Fruit fly (Drosophila melanogaster) whole organism, embryonic: ENCODE data around the gene CG42536.

Experiments used
- ATbp ChIP-seq: fragments of 200-800 bp; sonication (Bioruptor generic); optimal IDR thresholded peaks from 2 replicates; lab custom pipeline; 2017; ENCODE audit warnings: missing biosample characterization, mild to moderate bottlenecking, missing genetic modification characterization, missing genetic modification reagents
- B-H2 ChIP-seq: fragments of 200-800 bp; sonication (Bioruptor generic); optimal IDR thresholded peaks from 2 replicates; lab custom pipeline; 2018; ENCODE audit warnings: missing biosample characterization, mild to moderate bottlenecking, missing genetic modification characterization
- Bdp1 ChIP-seq: fragments of 200-800 bp; sonication (Bioruptor generic); optimal IDR thresholded peaks from 3 replicates; lab custom pipeline; 2016; ENCODE audit warnings: missing biosample characterization, missing genetic modification characterization
- CG11723 ChIP-seq: fragments of 200-800 bp; sonication (Bioruptor generic); optimal IDR thresholded peaks from 2 replicates; lab custom pipeline; 2017; ENCODE audit warnings: missing biosample characterization, mild to moderate bottlenecking, missing genetic modification characterization
- CG12769 ChIP-seq: fragments of 200-800 bp; sonication (Bioruptor generic); optimal IDR thresholded peaks from 2 replicates; lab custom pipeline; 2019; ENCODE audit warnings: missing biosample characterization, mild to moderate bottlenecking, missing genetic modification characterization, moderate library complexity
- CG13775 ChIP-seq: fragments of 200-800 bp; sonication (Bioruptor generic); optimal IDR thresholded peaks from 3 replicates; lab custom pipeline; 2017; ENCODE audit warnings: missing biosample characterization, mild to moderate bottlenecking, missing genetic modification characterization
- CG15073 ChIP-seq: fragments of 200-800 bp; sonication (Bioruptor generic); optimal IDR thresholded peaks from 2 replicates; lab custom pipeline; 2016; ENCODE audit warnings: missing biosample characterization, missing genetic modification characterization
- CG1529 ChIP-seq: fragments of 200-800 bp; sonication (Bioruptor generic); optimal IDR thresholded peaks from 3 replicates; lab custom pipeline; 2018; ENCODE audit warnings: missing biosample characterization, missing genetic modification characterization
- CG17912 ChIP-seq: fragments of 200-800 bp; sonication (Bioruptor generic); optimal IDR thresholded peaks from 2 replicates; lab custom pipeline; 2018; ENCODE audit warnings: missing biosample characterization, mild to moderate bottlenecking, missing genetic modification characterization
- CG18476 ChIP-seq: fragments of 200-800 bp; sonication (Bioruptor generic); optimal IDR thresholded peaks from 2 replicates; lab custom pipeline; 2016; ENCODE audit warnings: missing biosample characterization, mild to moderate bottlenecking, missing genetic modification characterization
- CG32532 ChIP-seq: fragments of 200-800 bp; sonication (Bioruptor generic); IDR thresholded peaks from 2 replicates; pipeline ENCODE4 v1.3.6; 2022; ENCODE audit warnings: missing biosample characterization, missing genetic modification characterization
- CG32772 ChIP-seq: fragments of 200-800 bp; sonication (Bioruptor generic); IDR thresholded peaks from 2 replicates; pipeline ENCODE4 v1.3.6; 2022; ENCODE audit warnings: missing biosample characterization, missing genetic modification characterization
- CG3995 ChIP-seq: fragments of 200-800 bp; sonication (Bioruptor generic); optimal IDR thresholded peaks from 3 replicates; lab custom pipeline; 2016; ENCODE audit warnings: missing biosample characterization, missing genetic modification characterization
- CG4282 ChIP-seq: fragments of 200-800 bp; sonication (Bioruptor generic); optimal IDR thresholded peaks from 2 replicates; lab custom pipeline; 2016; ENCODE audit warnings: missing biosample characterization, missing genetic modification characterization
- CG4328 ChIP-seq: fragments of 200-800 bp; sonication (Bioruptor generic); optimal IDR thresholded peaks from 3 replicates; lab custom pipeline; 2017; ENCODE audit warnings: missing biosample characterization, missing genetic modification reagents, missing genetic modification characterization
- CG6689 ChIP-seq: fragments of 200-800 bp; sonication (Bioruptor generic); IDR thresholded peaks from 2 replicates; pipeline ENCODE4 v1.3.6; 2022; ENCODE audit warnings: missing biosample characterization, missing genetic modification characterization
- CG6765 ChIP-seq: fragments of 200-800 bp; sonication (Bioruptor generic); optimal IDR thresholded peaks from 3 replicates; lab custom pipeline; 2017; ENCODE audit warnings: missing biosample characterization, mild to moderate bottlenecking, missing genetic modification characterization
- CG6791 ChIP-seq: fragments of 200-800 bp; sonication (Bioruptor generic); IDR thresholded peaks from 3 replicates; pipeline ENCODE4 v1.3.6; 2022; ENCODE audit warnings: missing biosample characterization, missing genetic modification characterization; ENCODE audit not compliant: partially characterized antibody
- CG6813 ChIP-seq: fragments of 200-800 bp; sonication (Bioruptor generic); optimal IDR thresholded peaks from 2 replicates; lab custom pipeline; 2017; ENCODE audit warnings: missing biosample characterization, missing genetic modification characterization, mild to moderate bottlenecking, moderate library complexity, missing genetic modification reagents
- CG6854 ChIP-seq: fragments of 200-800 bp; sonication (Bioruptor generic); optimal IDR thresholded peaks from 3 replicates; lab custom pipeline; 2017; ENCODE audit warnings: missing biosample characterization, mild to moderate bottlenecking, missing genetic modification characterization
- CG9817 ChIP-seq: fragments of 200-800 bp; sonication (Bioruptor generic); optimal IDR thresholded peaks from 2 replicates; lab custom pipeline; 2018; ENCODE audit warnings: missing biosample characterization, mild to moderate bottlenecking, missing genetic modification characterization, moderate library complexity
- CG9876 ChIP-seq: fragments of 200-800 bp; sonication (Bioruptor generic); optimal IDR thresholded peaks from 2 replicates; lab custom pipeline; 2016; ENCODE audit warnings: missing biosample characterization, missing genetic modification characterization
- CTCF ChIP-seq: fragments of 200-800 bp; sonication (Bioruptor generic); optimal IDR thresholded peaks from 2 replicates; lab custom pipeline; 2017; ENCODE audit warnings: missing biosample characterization, mild to moderate bottlenecking, missing genetic modification characterization, moderate library complexity
- Camta ChIP-seq: fragments of 200-800 bp; sonication (Bioruptor generic); optimal IDR thresholded peaks from 2 replicates; lab custom pipeline; 2016; ENCODE audit warnings: missing biosample characterization, missing genetic modification characterization
- CkIIα-i1 ChIP-seq: fragments of 200-800 bp; sonication (Bioruptor generic); IDR thresholded peaks from 2 replicates; pipeline ENCODE4 v1.3.6; 2022; ENCODE audit warnings: missing biosample characterization, missing genetic modification characterization
- D19A ChIP-seq: fragments of 200-800 bp; optimal IDR thresholded peaks from 3 replicates; lab custom pipeline; 2019; ENCODE audit warnings: missing biosample characterization, mild to moderate bottlenecking, missing genetic modification characterization, moderate library complexity
- H15 ChIP-seq: fragments of 200-800 bp; sonication (Bioruptor generic); IDR thresholded peaks from 3 replicates; pipeline ENCODE4 v1.3.6; 2022; ENCODE audit warnings: missing biosample characterization, missing genetic modification characterization
- HLH4C ChIP-seq: fragments of 200-800 bp; sonication (Bioruptor generic); IDR thresholded peaks from 3 replicates; pipeline ENCODE4 v1.3.6; 2022; ENCODE audit warnings: missing biosample characterization, missing genetic modification characterization; ENCODE audit not compliant: partially characterized antibody
- Max ChIP-seq: fragments of 200-800 bp; sonication (Bioruptor generic); optimal IDR thresholded peaks from 2 replicates; lab custom pipeline; 2016; ENCODE audit warnings: missing biosample characterization, mild to moderate bottlenecking, missing genetic modification characterization
- Med ChIP-seq: fragments of 200-800 bp; sonication (Bioruptor generic); peaks from one replicate; lab custom pipeline; 2016; ENCODE audit warnings: missing biosample characterization, missing genetic modification characterization, mild to moderate bottlenecking, inconsistent platforms, moderate library complexity
- Side ChIP-seq: fragments of 200-800 bp; sonication (Bioruptor generic); optimal IDR thresholded peaks from 2 replicates; lab custom pipeline; 2016; ENCODE audit warnings: missing biosample characterization, missing genetic modification characterization
- Stat92E ChIP-seq, 3 experiments: fragments of >200 bp in 2 of 3; fragments of 200-800 bp in 1 of 3; sonication (Bioruptor generic) in 1 of 3; optimal IDR thresholded peaks; 2 replicates each; lab custom pipeline; 2017 to 2019; ENCODE audit warnings: missing biosample characterization in 3 of 3, missing genetic modification characterization in 3 of 3, mild to moderate bottlenecking in 1 of 3, moderate library complexity in 1 of 3
- ab ChIP-seq: fragments of 200-800 bp; sonication (Bioruptor generic); optimal IDR thresholded peaks from 2 replicates; lab custom pipeline; 2016; ENCODE audit warnings: missing biosample characterization, missing genetic modification characterization
- abd-A ChIP-seq: fragments of 200-800 bp; sonication (Bioruptor generic); optimal IDR thresholded peaks from 3 replicates; lab custom pipeline; 2019; ENCODE audit warnings: missing biosample characterization, mild to moderate bottlenecking, missing genetic modification characterization, moderate library complexity
- ac ChIP-seq: fragments of 200-800 bp; sonication (Bioruptor generic); optimal IDR thresholded peaks from 3 replicates; lab custom pipeline; 2017; ENCODE audit warnings: missing biosample characterization, mild to moderate bottlenecking, missing genetic modification characterization
- cg ChIP-seq: fragments of 200-800 bp; sonication (Bioruptor generic); optimal IDR thresholded peaks from 3 replicates; lab custom pipeline; 2019; ENCODE audit warnings: missing biosample characterization, mild to moderate bottlenecking, missing genetic modification characterization, moderate library complexity
- dm ChIP-seq: fragments of 200-800 bp; sonication (Bioruptor generic); optimal IDR thresholded peaks from 3 replicates; lab custom pipeline; 2016; ENCODE audit warnings: missing biosample characterization, missing genetic modification characterization
- esg ChIP-seq: fragments of 200-800 bp; sonication (Bioruptor generic); conservative IDR thresholded peaks from 2 replicates; pipeline ENCODE4 v1.3.6; 2022; ENCODE audit warnings: missing biosample characterization, missing genetic modification characterization
- ewg ChIP-seq: fragments of 200-800 bp; sonication (Bioruptor generic); optimal IDR thresholded peaks from 3 replicates; lab custom pipeline; 2017; ENCODE audit warnings: mild to moderate bottlenecking, missing biosample characterization, missing genetic modification reagents, missing genetic modification characterization
- exex ChIP-seq: fragments of 200-800 bp; sonication (Bioruptor generic); optimal IDR thresholded peaks from 4 replicates; lab custom pipeline; 2018; ENCODE audit warnings: missing biosample characterization, mild to moderate bottlenecking, missing genetic modification characterization, moderate library complexity
- lilli ChIP-seq: fragments of 200-800 bp; sonication (Bioruptor generic); optimal IDR thresholded peaks from 3 replicates; lab custom pipeline; 2016; ENCODE audit warnings: missing biosample characterization, missing genetic modification characterization
- p53 ChIP-seq: fragments of 200-800 bp; sonication (Bioruptor generic); optimal IDR thresholded peaks from 2 replicates; lab custom pipeline; 2016; ENCODE audit warnings: missing biosample characterization, missing genetic modification characterization
- peb ChIP-seq: fragments of 200-800 bp; sonication (Bioruptor generic); IDR thresholded peaks from 2 replicates; pipeline ENCODE4 v1.3.6; 2022; ENCODE audit warnings: missing biosample characterization, missing genetic modification characterization
- pfk ChIP-seq: fragments of 200-800 bp; sonication (Bioruptor generic); optimal IDR thresholded peaks from 2 replicates; lab custom pipeline; 2018; ENCODE audit warnings: missing biosample characterization, mild to moderate bottlenecking, missing genetic modification characterization, moderate library complexity
- pho ChIP-seq: fragments of 200-800 bp; sonication (Bioruptor generic); optimal IDR thresholded peaks from 2 replicates; lab custom pipeline; 2016; ENCODE audit warnings: missing biosample characterization, missing genetic modification characterization
- pnt ChIP-seq: fragments of 200-800 bp; sonication (Bioruptor generic); optimal IDR thresholded peaks from 3 replicates; lab custom pipeline; 2016; ENCODE audit warnings: missing biosample characterization, missing genetic modification characterization
- schlank ChIP-seq: fragments of 200-800 bp; sonication (Bioruptor generic); optimal IDR thresholded peaks from 2 replicates; lab custom pipeline; 2018; ENCODE audit warnings: missing biosample characterization, mild to moderate bottlenecking, missing genetic modification characterization
- twi ChIP-seq: fragments of 200-800 bp; optimal IDR thresholded peaks from 2 replicates; lab custom pipeline; 2019; ENCODE audit warnings: missing biosample characterization, mild to moderate bottlenecking, missing genetic modification characterization, moderate library complexity
- vvl ChIP-seq: fragments of 200-800 bp; sonication (Bioruptor generic); IDR thresholded peaks from 2 replicates; pipeline ENCODE4 v1.3.6; 2022; ENCODE audit warnings: missing biosample characterization, missing genetic modification characterization
- zen ChIP-seq: fragments of 200-800 bp; sonication (Bioruptor generic); optimal IDR thresholded peaks from 3 replicates; lab custom pipeline; 2018; ENCODE audit warnings: missing biosample characterization, mild to moderate bottlenecking, missing genetic modification characterization, moderate library complexity
- zfh2 ChIP-seq: fragments of 200-800 bp; sonication (Bioruptor generic); optimal IDR thresholded peaks from 2 replicates; lab custom pipeline; 2016; ENCODE audit warnings: missing biosample characterization, missing genetic modification characterization

Gene CG42536

DNA sequence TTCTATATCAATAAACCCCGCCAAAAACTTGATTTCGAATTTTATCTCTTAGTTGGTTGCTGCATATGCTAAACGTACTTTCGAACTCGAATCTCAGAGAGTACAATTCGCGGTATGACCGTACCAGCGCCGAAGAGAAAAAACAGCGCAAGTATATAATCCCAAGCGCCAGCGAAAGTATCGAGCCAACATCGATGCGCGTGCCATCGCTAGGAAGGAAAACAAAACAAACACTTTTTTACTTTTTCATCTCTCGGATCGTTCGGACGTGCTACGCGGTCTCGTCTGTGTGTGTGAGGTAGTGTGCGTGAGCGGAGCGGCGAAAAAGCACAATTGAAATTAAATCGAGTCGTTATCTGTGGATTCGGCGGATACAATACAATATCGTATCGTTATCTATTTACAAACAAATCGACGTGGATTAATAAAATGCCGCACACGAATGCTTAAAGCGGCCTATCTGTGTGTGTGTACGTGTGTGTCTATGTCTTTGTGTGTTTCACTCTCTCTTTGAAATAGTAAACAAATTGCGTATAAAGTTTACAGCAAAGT lies 34.7 kb upstream of the CG42536 start, which contains the start of gene simj:
TSS of gene simj (plus strand) at position 229 of the 552 bp plus-strand sequence.
- TF ChIP-seq abd-A (tag; lab: Kevin White, UChicago) (peak; percentile 73), CG1529 (GFP tag; lab: Kevin White, UChicago) (no peak), B-H2 (peak; percentile 87), twi (no peak), CG32772 (GFP tag; lab: Robert Waterston, UW) (no peak), Bdp1 (no peak), dm (peak; percentile 2), ATbp (peak; percentile 63), CG15073 (GFP tag; lab: Kevin White, UChicago) (no peak), CG4282 (peak; percentile 55), Camta (GFP tag; lab: Kevin White, UChicago) (no peak), pho (peak; percentile 23), CG12769 (tag; lab: Kevin White, UChicago) (peak; percentile 84), ewg (GFP tag; lab: Kevin White, UChicago) (peak; percentile 67), cg (GFP tag; lab: Kevin White, UChicago) (peak; percentile 94), pnt (GFP tag; lab: Kevin White, UChicago) (no peak), HLH4C (GFP tag; lab: Robert Waterston, UW) (peak; percentile 72; the same call in 2 of the 3 replicates), CkIIα-i1 (GFP tag; lab: Robert Waterston, UW) (no peak), zen (tag; lab: Kevin White, UChicago) (peak; percentile 15), Max (GFP tag; lab: Kevin White, UChicago) (peak; percentile 36), CG13775 (GFP tag; lab: Kevin White, UChicago) (no peak), D19A (tag; lab: Kevin White, UChicago) (peak; percentile 48), Stat92E (GFP tag; optimal IDR thresholded peaks at IDR 0.05; lab: Kevin White, UChicago) (peak in 1 of 3 experiments; percentile 75), CG6765 (peak; percentile 59), CG9817 (tag; lab: Kevin White, UChicago) (no peak), CG6689 (GFP tag; lab: Robert Waterston, UW) (0 out of 2 replicates have a peak, but pooled peaks have one; percentile 6), Med (GFP tag; lab: Kevin White, UChicago) (peak; percentile 95), H15 (GFP tag; lab: Robert Waterston, UW) (no peak), exex (tag; lab: Kevin White, UChicago) (peak; percentile 67), Side (GFP tag; lab: Kevin White, UChicago) (peak; percentile 36), vvl (GFP tag; lab: Robert Waterston, UW) (peak; percentile 77), zfh2 (GFP tag; lab: Kevin White, UChicago) (peak; percentile 38), peb (GFP tag; lab: Robert Waterston, UW) (no peak), CG6813 (GFP tag; lab: Kevin White, UChicago) (peak; percentile 30), CG18476 (GFP tag; lab: Kevin White, UChicago) (no peak), schlank (tag; lab: Kevin White, UChicago) (peak; percentile 43), CG4328 (GFP tag; lab: Kevin White, UChicago) (peak; percentile 28), CG6791 (peak; percentile 88), pfk (GFP tag; lab: Kevin White, UChicago) (peak; percentile 41), esg (GFP tag; lab: Robert Waterston, UW) (no peak), lilli (GFP tag; lab: Kevin White, UChicago) (peak; percentile 66), ac (GFP tag; lab: Kevin White, UChicago) (no peak), CG3995 (no peak), CG11723 (peak; percentile 12), CG9876 (GFP tag; lab: Kevin White, UChicago) (peak; percentile 46), CG17912 (peak; percentile 16), CTCF (peak; percentile 71), CG32532 (GFP tag; lab: Robert Waterston, UW) (peak; percentile 66), CG6854 (no peak), p53 (GFP tag; lab: Kevin White, UChicago) (peak; percentile 53), ab (GFP tag; lab: Kevin White, UChicago) (no peak)
